Fruit fly (Drosophila melanogaster) whole organism, embryonic: ENCODE results near the gene Bacc.

Experiments used
- Adf1 ChIP-seq: fragments of 200-800 bp; sonication (Bioruptor generic); IDR thresholded peaks from 2 replicates; pipeline ENCODE4 v1.3.6; 2022; ENCODE audit warnings: missing biosample characterization, missing genetic modification characterization
- Bdp1 ChIP-seq: fragments of 200-800 bp; sonication (Bioruptor generic); optimal IDR thresholded peaks from 3 replicates; lab custom pipeline; 2016; ENCODE audit warnings: missing biosample characterization, missing genetic modification characterization
- CG10543 ChIP-seq: fragments of 200-800 bp; sonication (Bioruptor generic); optimal IDR thresholded peaks from 3 replicates; lab custom pipeline; 2017; ENCODE audit warnings: missing biosample characterization, mild to moderate bottlenecking, missing genetic modification characterization, moderate library complexity
- CG11695 ChIP-seq: fragments of 200-800 bp; sonication (Bioruptor generic); IDR thresholded peaks from 3 replicates; pipeline ENCODE4 v1.3.6; 2022; ENCODE audit warnings: missing biosample characterization, missing genetic modification characterization
- CG12104 ChIP-seq: fragments of 200-800 bp; sonication (Bioruptor generic); optimal IDR thresholded peaks from 3 replicates; lab custom pipeline; 2016; ENCODE audit warnings: missing biosample characterization, missing genetic modification characterization
- CG12769 ChIP-seq: fragments of 200-800 bp; sonication (Bioruptor generic); optimal IDR thresholded peaks from 2 replicates; lab custom pipeline; 2019; ENCODE audit warnings: missing biosample characterization, mild to moderate bottlenecking, missing genetic modification characterization, moderate library complexity
- CG17328 ChIP-seq: fragments of 200-800 bp; sonication (Bioruptor generic); IDR thresholded peaks from 2 replicates; pipeline ENCODE4 v1.3.6; 2022; ENCODE audit warnings: missing biosample characterization, missing genetic modification characterization
- CG18599 ChIP-seq: fragments of 200-800 bp; sonication (Bioruptor generic); optimal IDR thresholded peaks from 3 replicates; lab custom pipeline; 2017; ENCODE audit warnings: missing biosample characterization, missing genetic modification characterization, mild to moderate bottlenecking, moderate library complexity, missing genetic modification reagents
- CG32532 ChIP-seq: fragments of 200-800 bp; sonication (Bioruptor generic); IDR thresholded peaks from 2 replicates; pipeline ENCODE4 v1.3.6; 2022; ENCODE audit warnings: missing biosample characterization, missing genetic modification characterization
- CG34224 ChIP-seq: fragments of 200-800 bp; sonication (Bioruptor generic); IDR thresholded peaks from 3 replicates; pipeline ENCODE4 v1.3.6; 2022; ENCODE audit warnings: missing biosample characterization, missing genetic modification characterization; ENCODE audit not compliant: partially characterized antibody
- CG34376 ChIP-seq: fragments of 200-800 bp; sonication (Bioruptor generic); optimal IDR thresholded peaks from 2 replicates; lab custom pipeline; 2018; ENCODE audit warnings: missing biosample characterization, mild to moderate bottlenecking, missing genetic modification characterization
- CG5180 ChIP-seq: fragments of 200-800 bp; sonication (Bioruptor generic); optimal IDR thresholded peaks from 3 replicates; lab custom pipeline; 2017; ENCODE audit warnings: missing biosample characterization, missing genetic modification characterization, mild to moderate bottlenecking, moderate library complexity, missing genetic modification reagents
- CG8281 ChIP-seq: fragments of 200-800 bp; sonication (Bioruptor generic); optimal IDR thresholded peaks from 2 replicates; lab custom pipeline; 2018; ENCODE audit warnings: missing biosample characterization, mild to moderate bottlenecking, missing genetic modification characterization, moderate library complexity
- CG9876 ChIP-seq: fragments of 200-800 bp; sonication (Bioruptor generic); optimal IDR thresholded peaks from 2 replicates; lab custom pipeline; 2016; ENCODE audit warnings: missing biosample characterization, missing genetic modification characterization
- ERR ChIP-seq: fragments of 200-800 bp; sonication (Bioruptor generic); optimal IDR thresholded peaks from 2 replicates; lab custom pipeline; 2016; ENCODE audit warnings: missing biosample characterization, missing genetic modification characterization
- GATAe ChIP-seq: fragments of 200-800 bp; sonication (Bioruptor generic); conservative IDR thresholded peaks from 2 replicates; pipeline ENCODE4 v1.3.6; 2022; ENCODE audit warnings: missing biosample characterization, missing genetic modification characterization
- Kr ChIP-seq: fragments of 200-800 bp; sonication (Bioruptor generic); optimal IDR thresholded peaks from 2 replicates; lab custom pipeline; 2017; ENCODE audit warnings: missing biosample characterization, mild to moderate bottlenecking, missing genetic modification characterization
- Lim3 ChIP-seq: fragments of 200-800 bp; sonication (Bioruptor generic); IDR thresholded peaks from 2 replicates; pipeline ENCODE4 v1.3.6; 2022; ENCODE audit warnings: missing biosample characterization, missing genetic modification characterization
- Med ChIP-seq: fragments of 200-800 bp; sonication (Bioruptor generic); peaks from one replicate; lab custom pipeline; 2016; ENCODE audit warnings: missing biosample characterization, missing genetic modification characterization, mild to moderate bottlenecking, inconsistent platforms, moderate library complexity
- Nf-YB ChIP-seq: fragments of 200-800 bp; sonication (Bioruptor generic); optimal IDR thresholded peaks from 3 replicates; lab custom pipeline; 2019; ENCODE audit warnings: missing biosample characterization, mild to moderate bottlenecking, missing genetic modification characterization, moderate library complexity
- Pdp1 ChIP-seq, 2 experiments: fragments of 200-800 bp; sonication (Bioruptor generic); optimal IDR thresholded peaks; 3 replicates each; lab custom pipeline; 2016; ENCODE audit warnings: missing biosample characterization in 2 of 2, missing genetic modification characterization in 2 of 2, mild to moderate bottlenecking in 1 of 2, moderate library complexity in 1 of 2
- Ssrp ChIP-seq: fragments of 200-800 bp; sonication (Bioruptor generic); optimal IDR thresholded peaks from 2 replicates; lab custom pipeline; 2018; ENCODE audit warnings: missing biosample characterization, mild to moderate bottlenecking, missing genetic modification characterization, moderate library complexity
- ac ChIP-seq: fragments of 200-800 bp; sonication (Bioruptor generic); optimal IDR thresholded peaks from 3 replicates; lab custom pipeline; 2017; ENCODE audit warnings: missing biosample characterization, mild to moderate bottlenecking, missing genetic modification characterization
- al ChIP-seq: fragments of 200-800 bp; sonication (Bioruptor generic); IDR thresholded peaks from 2 replicates; pipeline ENCODE4 v1.3.6; 2022; ENCODE audit warnings: missing biosample characterization, missing genetic modification characterization
- ap ChIP-seq: fragments of 200-800 bp; sonication (Bioruptor generic); IDR thresholded peaks from 2 replicates; pipeline ENCODE4 v1.3.6; 2022; ENCODE audit warnings: missing biosample characterization, missing genetic modification characterization
- bsh ChIP-seq, 2 experiments: fragments of 200-800 bp; sonication (Bioruptor generic); optimal IDR thresholded peaks; 2 replicates each; lab custom pipeline; 2017 to 2018; ENCODE audit warnings: mild to moderate bottlenecking in 2 of 2, missing biosample characterization in 2 of 2, missing genetic modification characterization in 2 of 2, moderate library complexity in 1 of 2
- crol ChIP-seq: fragments of 200-800 bp; sonication (Bioruptor generic); IDR thresholded peaks from 2 replicates; pipeline ENCODE4 v1.3.6; 2022; ENCODE audit warnings: missing biosample characterization, missing genetic modification characterization
- cwo ChIP-seq: fragments of 200-800 bp; sonication (Bioruptor generic); optimal IDR thresholded peaks from 3 replicates; lab custom pipeline; 2017; ENCODE audit warnings: missing biosample characterization, missing genetic modification characterization, mild to moderate bottlenecking, moderate library complexity, missing genetic modification reagents
- dati ChIP-seq: fragments of 200-800 bp; sonication (Bioruptor generic); IDR thresholded peaks from 2 replicates; pipeline ENCODE4 v1.3.6; 2022; ENCODE audit warnings: missing biosample characterization, missing genetic modification characterization
- exex ChIP-seq: fragments of 200-800 bp; sonication (Bioruptor generic); optimal IDR thresholded peaks from 4 replicates; lab custom pipeline; 2018; ENCODE audit warnings: missing biosample characterization, mild to moderate bottlenecking, missing genetic modification characterization, moderate library complexity
- ftz-f1 ChIP-seq: fragments of 200-800 bp; sonication (Bioruptor generic); optimal IDR thresholded peaks from 2 replicates; lab custom pipeline; 2016; ENCODE audit warnings: missing biosample characterization, missing genetic modification characterization
- gem ChIP-seq: fragments of 200-800 bp; sonication (Bioruptor generic); optimal IDR thresholded peaks from 2 replicates; lab custom pipeline; 2019; ENCODE audit warnings: missing biosample characterization, mild to moderate bottlenecking, missing genetic modification characterization, moderate library complexity
- grn ChIP-seq: fragments of 200-800 bp; sonication (Bioruptor generic); optimal IDR thresholded peaks from 3 replicates; lab custom pipeline; 2017; ENCODE audit warnings: missing biosample characterization, missing genetic modification characterization
- gro ChIP-seq: fragments of 200-800 bp; sonication (Bioruptor generic); optimal IDR thresholded peaks from 2 replicates; lab custom pipeline; 2016; ENCODE audit warnings: missing biosample characterization, missing genetic modification characterization
- hkb ChIP-seq, 2 experiments: fragments of 200-800 bp in 1 of 2; fragments of >200 bp in 1 of 2; sonication (Bioruptor generic) in 1 of 2; IDR thresholded peaks in 1 of 2; optimal IDR thresholded peaks in 1 of 2; 2 replicates each; pipeline versions ENCODE4 v1.3.6 to Lab custom; 2017 to 2022; ENCODE audit warnings: missing biosample characterization in 1 of 2, missing genetic modification characterization in 1 of 2
- kay ChIP-seq: fragments of 200-800 bp; sonication (Bioruptor generic); optimal IDR thresholded peaks from 2 replicates; lab custom pipeline; 2016; ENCODE audit warnings: missing biosample characterization, missing genetic modification characterization
- lab ChIP-seq: fragments of 200-800 bp; sonication (Bioruptor generic); optimal IDR thresholded peaks from 3 replicates; lab custom pipeline; 2017; ENCODE audit warnings: missing biosample characterization, missing genetic modification characterization, mild to moderate bottlenecking, moderate library complexity, missing genetic modification reagents
- mirr ChIP-seq: fragments of 200-800 bp; sonication (Bioruptor generic); optimal IDR thresholded peaks from 3 replicates; lab custom pipeline; 2018; ENCODE audit warnings: missing biosample characterization, mild to moderate bottlenecking, missing genetic modification characterization
- nom ChIP-seq: fragments of 200-800 bp; sonication (Bioruptor generic); optimal IDR thresholded peaks from 2 replicates; lab custom pipeline; 2017; ENCODE audit warnings: missing biosample characterization, missing genetic modification characterization, mild to moderate bottlenecking, moderate library complexity, missing genetic modification reagents
- repo ChIP-seq: fragments of 200-800 bp; sonication (Bioruptor generic); optimal IDR thresholded peaks from 2 replicates; lab custom pipeline; 2016; ENCODE audit warnings: missing biosample characterization, missing genetic modification characterization
- row ChIP-seq: fragments of 200-800 bp; sonication (Bioruptor generic); IDR thresholded peaks from 3 replicates; pipeline ENCODE4 v1.3.6; 2022; ENCODE audit warnings: missing biosample characterization, missing genetic modification characterization
- sd ChIP-seq: fragments of 200-800 bp; sonication (Bioruptor generic); optimal IDR thresholded peaks from 3 replicates; lab custom pipeline; 2018; ENCODE audit warnings: missing biosample characterization, mild to moderate bottlenecking, missing genetic modification characterization, moderate library complexity
- seq ChIP-seq: fragments of 200-800 bp; sonication (Bioruptor generic); IDR thresholded peaks from 2 replicates; pipeline ENCODE4 v1.3.6; 2022; ENCODE audit warnings: missing biosample characterization, missing genetic modification characterization
- sob ChIP-seq: fragments of 200-800 bp; sonication (Bioruptor generic); IDR thresholded peaks from 2 replicates; pipeline ENCODE4 v1.3.6; 2022; ENCODE audit warnings: missing biosample characterization, missing genetic modification characterization
- zfh2 ChIP-seq: fragments of 200-800 bp; sonication (Bioruptor generic); optimal IDR thresholded peaks from 2 replicates; lab custom pipeline; 2016; ENCODE audit warnings: missing biosample characterization, missing genetic modification characterization

Bacc gene

dm6 chr2L:2800956-2801776, 48.9 kb downstream of the Bacc start (continued):
- TF ChIP-seq lab (peak; percentile 90), Lim3 (GFP tag; lab: Robert Waterston, UW) (peak; percentile 63; the same call in 1 of the 2 replicates), cwo (GFP tag; lab: Kevin White, UChicago) (peak; percentile 83), zfh2 (no peak), Pdp1 (GFP tag; optimal IDR thresholded peaks at IDR 0.05; lab: Kevin White, UChicago) (peak in 1 of 2 experiments; percentile 25), gem (tag; lab: Kevin White, UChicago) (no peak), ftz-f1 (GFP tag; lab: Kevin White, UChicago) (peak; percentile 41), sd (tag; lab: Kevin White, UChicago) (peak; percentile 70), hkb (optimal IDR thresholded peaks at IDR 0.05; lab: Kevin White, UChicago) (no peak), hkb (GFP tag; IDR thresholded peaks at IDR 0.05; lab: Robert Waterston, UW) (no peak), CG34376 (peak; percentile 77), CG5180 (peak; percentile 11), CG11695 (GFP tag; lab: Robert Waterston, UW) (no peak), GATAe (GFP tag; lab: Robert Waterston, UW) (peak; percentile 26; the same call in 1 of the 2 replicates), mirr (GFP tag; lab: Kevin White, UChicago) (peak; percentile 86), grn (GFP tag; lab: Kevin White, UChicago) (peak; percentile 98), CG18599 (GFP tag; lab: Kevin White, UChicago) (peak; percentile 44), exex (peak; percentile 93)

dm6 chr2L:2802527-2802926, 50.3 kb downstream of the Bacc start:
- TF ChIP-seq row (GFP tag; lab: Robert Waterston, UW) (no peak), bsh (GFP tag; optimal IDR thresholded peaks at IDR 0.05; lab: Kevin White, UChicago) (peak in 1 of 2 experiments; percentile 69), nom (peak; percentile 96), repo (no peak), CG5180 (peak; percentile 24), kay (GFP tag; lab: Kevin White, UChicago) (no peak), CG12104 (GFP tag; lab: Kevin White, UChicago) (no peak), CG17328 (GFP tag; lab: Robert Waterston, UW) (no peak), CG8281 (tag; lab: Kevin White, UChicago) (peak; percentile 96), Ssrp (tag; lab: Kevin White, UChicago) (no peak), CG9876 (GFP tag; lab: Kevin White, UChicago) (no peak), dati (no peak), Bdp1 (no peak), Med (GFP tag; lab: Kevin White, UChicago) (peak; percentile 50)

- TF ChIP-seq cwo (GFP tag; lab: Kevin White, UChicago) = peak; percentile 86
- TF ChIP-seq Kr (GFP tag; lab: Kevin White, UChicago) = no peak
- TF ChIP-seq crol = peak; percentile 90
- TF ChIP-seq gro (GFP tag; lab: Kevin White, UChicago) = peak; percentile 21
- peak; percentile 49; the same call in 1 of the 2 replicates for TF ChIP-seq Adf1 (GFP tag; lab: Robert Waterston, UW)
- TF ChIP-seq CG34224 (GFP tag; lab: Robert Waterston, UW) = peak; percentile 13; the same call in 1 of the 3 replicates
- peak; percentile 68 for TF ChIP-seq CG12769
- no peak for TF ChIP-seq al
- peak; percentile 22; the same call in 1 of the 2 replicates for TF ChIP-seq sob (GFP tag; lab: Robert Waterston, UW)
- peak; percentile 74 for TF ChIP-seq Nf-YB (GFP tag; lab: Kevin White, UChicago)
- no peak for TF ChIP-seq seq (GFP tag; lab: Robert Waterston, UW)
- no peak for TF ChIP-seq ac (GFP tag; lab: Kevin White, UChicago)
- TF ChIP-seq nom = peak; percentile 97
- peak; percentile 9; the same call in 1 of the 2 replicates for TF ChIP-seq CG32532 (GFP tag; lab: Robert Waterston, UW)
- TF ChIP-seq ap (GFP tag; lab: Robert Waterston, UW) = no peak
- peak; percentile 52 for TF ChIP-seq CG10543 (GFP tag; lab: Kevin White, UChicago)
- TF ChIP-seq ERR = peak; percentile 22
Measured at dm6 chr2L:2804634-2805311, 52.5 kb downstream of the Bacc start, which contains the start of gene daw. Gene daw (plus strand): TSS chr2L:2805261.
